Fruit fly (Drosophila melanogaster): ENCODE measurements around the gene tctn.

dm6 chr2L:6171166-6171565 lies 40.7 kb upstream of the tctn start:
- TF ChIP-seq Gug (GFP tag; IDR thresholded peaks at IDR 0.05) (no peak), salr (GFP tag; optimal IDR thresholded peaks at IDR 0.05) (no peak)
